Fruit fly (Drosophila melanogaster): Measurements from ENCODE around the gene RpL22.

DNA sequence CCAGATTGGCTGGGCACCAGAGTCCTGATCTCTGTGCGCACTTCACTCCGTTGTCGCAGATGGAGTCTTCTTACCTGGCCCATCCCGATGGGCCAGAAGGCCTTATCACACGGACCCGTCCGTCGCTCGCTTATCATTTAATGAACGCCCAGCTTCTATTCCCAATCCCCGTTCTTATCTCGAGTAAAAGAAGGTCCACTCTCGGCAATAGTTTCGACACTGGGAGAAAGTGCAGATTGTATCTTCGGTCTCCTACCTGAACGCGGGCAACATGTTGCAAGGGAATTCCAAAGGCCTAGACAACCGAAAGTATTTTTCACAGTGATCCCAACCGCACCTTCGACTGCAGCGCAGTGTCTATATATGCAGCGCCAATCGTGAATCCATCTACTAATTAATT lies 1.2 kb upstream of the RpL22 start:
- TF ChIP-seq h (optimal IDR thresholded peaks at IDR 0.05) = no peak
- no peak for TF ChIP-seq Myc (optimal IDR thresholded peaks at IDR 0.05)
- no peak for TF ChIP-seq insv (optimal IDR thresholded peaks at IDR 0.05)
- TF ChIP-seq Sin3A (optimal IDR thresholded peaks at IDR 0.05) = no peak
- no peak for TF ChIP-seq psq (optimal IDR thresholded peaks at IDR 0.05)
